Worm (Caenorhabditis elegans): Measurements from ENCODE around the gene cnc-5.

DNA sequence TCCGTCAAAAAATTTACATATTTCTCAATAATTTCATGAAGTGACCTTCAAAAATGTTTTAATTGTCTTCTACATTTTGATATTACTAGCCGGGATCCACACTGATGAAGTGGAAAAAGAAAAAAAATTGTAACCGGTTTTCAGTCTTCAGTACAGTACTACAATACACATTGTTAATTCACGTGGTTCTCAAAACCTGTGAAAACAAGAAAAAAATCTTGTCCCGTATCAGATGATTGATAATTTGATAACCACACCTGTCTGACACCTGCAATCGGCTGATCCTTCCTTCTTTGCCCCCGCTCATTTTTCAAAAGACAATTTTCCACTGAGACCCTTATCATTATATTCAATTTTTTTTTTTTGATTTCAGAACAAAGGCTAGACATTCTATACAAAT lies 6.3 kb upstream of the cnc-5 start, which contains the start of gene R09B5.11:
- TF ChIP-seq C08G9.2 (tag; optimal IDR thresholded peaks at IDR 0.05) = no peak
- TF ChIP-seq ceh-18 (tag; optimal IDR thresholded peaks at IDR 0.05) = no peak
- no peak for TF ChIP-seq sox-4 (tag; optimal IDR thresholded peaks at IDR 0.05)
- no peak for TF ChIP-seq Y22D7AL.16 (tag; optimal IDR thresholded peaks at IDR 0.05)
- no peak for TF ChIP-seq unc-42 (tag; optimal IDR thresholded peaks at IDR 0.05)
- TF ChIP-seq ceh-48 (tag; optimal IDR thresholded peaks at IDR 0.05) = no peak
- no peak for TF ChIP-seq F13H6.1 (tag; optimal IDR thresholded peaks at IDR 0.05)
- TF ChIP-seq ceh-30 (tag; optimal IDR thresholded peaks at IDR 0.05) = no peak
- no peak for TF ChIP-seq hlh-8 (tag; optimal IDR thresholded peaks at IDR 0.05)
- TF ChIP-seq ama-1 (optimal IDR thresholded peaks at IDR 0.05) = no peak
- TF ChIP-seq ceh-6 (GFP tag; optimal IDR thresholded peaks at IDR 0.05) = no peak
- TF ChIP-seq pha-2 (tag; optimal IDR thresholded peaks at IDR 0.05) = no peak
- no peak for TF ChIP-seq ceh-19 (GFP tag; optimal IDR thresholded peaks at IDR 0.05)
- no peak for TF ChIP-seq madf-2 (tag; optimal IDR thresholded peaks at IDR 0.05)
